Worm (Caenorhabditis elegans) whole organism, mixed stage, embryonic: Measurements from ENCODE around the gene lgc-42.

Experiments used
- elt-3 ChIP-seq: fragments of 150-350 bp; optimal IDR thresholded peaks from 2 replicates; lab custom pipeline; 2014; ENCODE audit warnings: missing biosample characterization, missing genetic modification characterization
- mls-2 ChIP-seq: sonication (generic microtip); optimal IDR thresholded peaks from 2 replicates; lab custom pipeline; 2016; ENCODE audit warnings: mild to moderate bottlenecking, missing genetic modification characterization, moderate library complexity, missing compliant biosample characterization
- nhr-237 ChIP-seq: fragments of 150-350 bp; optimal IDR thresholded peaks from 2 replicates; lab custom pipeline; 2014; ENCODE audit warnings: missing biosample characterization, missing genetic modification characterization

ce11 chrIII:2047907-2048306 is 50.2 kb downstream of the lgc-42 start, which contains the start of gene dpy-1:
- TF ChIP-seq elt-3 (tag; lab: Kevin White, UChicago) = no peak
- TF ChIP-seq mls-2 (tag; lab: Kevin White, UChicago) = no peak
- TF ChIP-seq nhr-237 (tag; lab: Kevin White, UChicago) = no peak
